Fruit fly (Drosophila melanogaster) whole organism, embryonic: ENCODE results near the gene CG43051.
A peak's percentile ranks its signal among the peaks of the same experiment; 100 is the strongest.

Experiments
- ATbp ChIP-seq: fragments of 200-800 bp; sonication (Bioruptor generic); optimal IDR thresholded peaks from 2 replicates; lab custom pipeline; 2017; ENCODE audit warnings: missing biosample characterization, mild to moderate bottlenecking, missing genetic modification characterization, missing genetic modification reagents
- Asciz ChIP-seq: fragments of 200-800 bp; sonication (Bioruptor generic); optimal IDR thresholded peaks from 2 replicates; lab custom pipeline; 2017; ENCODE audit warnings: missing biosample characterization, mild to moderate bottlenecking, missing genetic modification characterization, missing genetic modification reagents
- Atf3 ChIP-seq: fragments of 200-800 bp; sonication (Bioruptor generic); optimal IDR thresholded peaks from 3 replicates; lab custom pipeline; 2016; ENCODE audit warnings: missing biosample characterization, missing genetic modification characterization
- CG10565 ChIP-seq: fragments of 200-800 bp; sonication (Bioruptor generic); optimal IDR thresholded peaks from 3 replicates; lab custom pipeline; 2016; ENCODE audit warnings: missing biosample characterization, mild to moderate bottlenecking, missing genetic modification characterization
- CG11456 ChIP-seq: fragments of 200-800 bp; sonication (Bioruptor generic); IDR thresholded peaks from 3 replicates; pipeline ENCODE4 v1.3.6; 2022; ENCODE audit warnings: missing biosample characterization, missing genetic modification characterization
- CG12659 ChIP-seq: fragments of 200-800 bp; sonication (Bioruptor generic); optimal IDR thresholded peaks from 3 replicates; lab custom pipeline; 2017; ENCODE audit warnings: mild to moderate bottlenecking, missing biosample characterization, missing genetic modification reagents, missing genetic modification characterization
- CG14667 ChIP-seq: fragments of 200-800 bp; sonication (Bioruptor generic); IDR thresholded peaks from 2 replicates; pipeline ENCODE4 v1.3.6; 2022; ENCODE audit warnings: missing biosample characterization, missing genetic modification characterization
- CG14965 ChIP-seq: fragments of 200-800 bp; sonication (Bioruptor generic); optimal IDR thresholded peaks from 2 replicates; lab custom pipeline; 2016; ENCODE audit warnings: missing biosample characterization, missing genetic modification characterization, borderline replicate concordance
- CG15011 ChIP-seq: fragments of 200-800 bp; sonication (Bioruptor generic); optimal IDR thresholded peaks from 3 replicates; lab custom pipeline; 2018; ENCODE audit warnings: missing biosample characterization, mild to moderate bottlenecking, missing genetic modification characterization
- CG1529 ChIP-seq: fragments of 200-800 bp; sonication (Bioruptor generic); optimal IDR thresholded peaks from 3 replicates; lab custom pipeline; 2018; ENCODE audit warnings: missing biosample characterization, missing genetic modification characterization
- CG15696 ChIP-seq: fragments of 200-800 bp; sonication (Bioruptor generic); optimal IDR thresholded peaks from 2 replicates; lab custom pipeline; 2019; ENCODE audit warnings: missing biosample characterization, mild to moderate bottlenecking, missing genetic modification characterization, moderate library complexity
- CG17186 ChIP-seq: fragments of 200-800 bp; sonication (Bioruptor generic); optimal IDR thresholded peaks from 3 replicates; lab custom pipeline; 2017; ENCODE audit warnings: missing biosample characterization, missing genetic modification reagents, missing genetic modification characterization
- CG17328 ChIP-seq: fragments of 200-800 bp; sonication (Bioruptor generic); IDR thresholded peaks from 2 replicates; pipeline ENCODE4 v1.3.6; 2022; ENCODE audit warnings: missing biosample characterization, missing genetic modification characterization
- CG17829 ChIP-seq: fragments of 200-800 bp; optimal IDR thresholded peaks from 2 replicates; lab custom pipeline; 2019; ENCODE audit warnings: missing biosample characterization, mild to moderate bottlenecking, missing genetic modification characterization, moderate library complexity
- CG18011 ChIP-seq: fragments of 200-800 bp; sonication (Bioruptor generic); optimal IDR thresholded peaks from 2 replicates; lab custom pipeline; 2017; ENCODE audit warnings: missing biosample characterization, missing genetic modification characterization, mild to moderate bottlenecking, moderate library complexity, missing genotype
- CG18262 ChIP-seq: fragments of 200-800 bp; optimal IDR thresholded peaks from 3 replicates; lab custom pipeline; 2019; ENCODE audit warnings: missing biosample characterization, mild to moderate bottlenecking, missing genetic modification characterization, moderate library complexity
- CG18599 ChIP-seq: fragments of 200-800 bp; sonication (Bioruptor generic); optimal IDR thresholded peaks from 3 replicates; lab custom pipeline; 2017; ENCODE audit warnings: missing biosample characterization, missing genetic modification characterization, mild to moderate bottlenecking, moderate library complexity, missing genetic modification reagents
- CG2875 ChIP-seq: fragments of 200-800 bp; sonication (Bioruptor generic); optimal IDR thresholded peaks from 2 replicates; lab custom pipeline; 2017; ENCODE audit warnings: missing biosample characterization, mild to moderate bottlenecking, missing genetic modification characterization, missing genetic modification reagents
- CG2889 ChIP-seq: fragments of 200-800 bp; sonication (Bioruptor generic); IDR thresholded peaks from 3 replicates; pipeline ENCODE4 v1.3.6; 2022; ENCODE audit warnings: missing biosample characterization, missing genetic modification characterization
- CG30020 ChIP-seq: fragments of 200-800 bp; optimal IDR thresholded peaks from 2 replicates; lab custom pipeline; 2019; ENCODE audit warnings: missing biosample characterization, mild to moderate bottlenecking, missing genetic modification characterization, moderate library complexity
- CG30403 ChIP-seq: fragments of 200-800 bp; sonication (Bioruptor generic); optimal IDR thresholded peaks from 3 replicates; lab custom pipeline; 2016; ENCODE audit warnings: missing biosample characterization, missing genetic modification characterization
- CG32532 ChIP-seq: fragments of 200-800 bp; sonication (Bioruptor generic); IDR thresholded peaks from 2 replicates; pipeline ENCODE4 v1.3.6; 2022; ENCODE audit warnings: missing biosample characterization, missing genetic modification characterization
- CG4360 ChIP-seq: fragments of 200-800 bp; sonication (Bioruptor generic); IDR thresholded peaks from 2 replicates; pipeline ENCODE4 v1.3.6; 2022; ENCODE audit warnings: missing biosample characterization, missing genetic modification characterization
- CrebB ChIP-seq: fragments of 200-800 bp; sonication (Bioruptor generic); optimal IDR thresholded peaks from 3 replicates; lab custom pipeline; 2018; ENCODE audit warnings: missing biosample characterization, mild to moderate bottlenecking, missing genetic modification characterization
- Dll ChIP-seq: fragments of 200-800 bp; sonication (Bioruptor generic); IDR thresholded peaks from 4 replicates; pipeline ENCODE4 v1.3.6; 2022; ENCODE audit warnings: missing biosample characterization, missing genetic modification characterization; ENCODE audit not compliant: partially characterized antibody
- E2f2 ChIP-seq: fragments of 200-800 bp; sonication (Bioruptor generic); IDR thresholded peaks from 2 replicates; pipeline ENCODE4 v1.3.6; 2022; ENCODE audit warnings: missing biosample characterization, missing genetic modification characterization
- HLHmδ ChIP-seq: fragments of 200-800 bp; sonication (Bioruptor generic); optimal IDR thresholded peaks from 2 replicates; lab custom pipeline; 2018; ENCODE audit warnings: missing biosample characterization, mild to moderate bottlenecking, missing genetic modification characterization, moderate library complexity
- Neu2 ChIP-seq: fragments of 200-800 bp; sonication (Bioruptor generic); optimal IDR thresholded peaks from 3 replicates; lab custom pipeline; 2016; ENCODE audit warnings: missing biosample characterization, missing genetic modification characterization, borderline replicate concordance
- Nf-YC ChIP-seq: fragments of 200-800 bp; optimal IDR thresholded peaks from 3 replicates; lab custom pipeline; 2019; ENCODE audit warnings: missing biosample characterization, mild to moderate bottlenecking, missing genetic modification characterization, moderate library complexity
- NfI ChIP-seq: fragments of 200-800 bp; sonication (Bioruptor generic); optimal IDR thresholded peaks from 3 replicates; lab custom pipeline; 2018; ENCODE audit warnings: missing biosample characterization, mild to moderate bottlenecking, missing genetic modification characterization, moderate library complexity
- Oli ChIP-seq: fragments of 200-800 bp; sonication (Bioruptor generic); optimal IDR thresholded peaks from 2 replicates; lab custom pipeline; 2018; ENCODE audit warnings: missing biosample characterization, mild to moderate bottlenecking, missing genetic modification characterization, moderate library complexity
- Opbp ChIP-seq: fragments of 200-800 bp; sonication (Bioruptor generic); IDR thresholded peaks from 3 replicates; pipeline ENCODE4 v1.3.6; 2022; ENCODE audit warnings: missing biosample characterization, missing genetic modification characterization; ENCODE audit not compliant: partially characterized antibody
- Rfx ChIP-seq: fragments of 200-800 bp; sonication (Bioruptor generic); IDR thresholded peaks from 2 replicates; pipeline ENCODE4 v1.3.6; 2022; ENCODE audit warnings: missing biosample characterization, missing genetic modification characterization
- Rx ChIP-seq: fragments of 200-800 bp; sonication (Bioruptor generic); IDR thresholded peaks from 2 replicates; pipeline ENCODE4 v1.3.6; 2022; ENCODE audit warnings: missing biosample characterization, missing genetic modification characterization
- Sry-δ ChIP-seq: fragments of 200-800 bp; sonication (Bioruptor generic); optimal IDR thresholded peaks from 2 replicates; lab custom pipeline; 2016; ENCODE audit warnings: missing biosample characterization, missing genetic modification characterization
- Tbp ChIP-seq: fragments of >200 bp; optimal IDR thresholded peaks from 2 replicates; lab custom pipeline; 2018; ENCODE audit warnings: missing biosample characterization, missing genetic modification characterization
- al ChIP-seq: fragments of 200-800 bp; sonication (Bioruptor generic); IDR thresholded peaks from 2 replicates; pipeline ENCODE4 v1.3.6; 2022; ENCODE audit warnings: missing biosample characterization, missing genetic modification characterization
- az2 ChIP-seq: fragments of 200-800 bp; sonication (Bioruptor generic); optimal IDR thresholded peaks from 3 replicates; lab custom pipeline; 2016; ENCODE audit warnings: missing biosample characterization, missing genetic modification characterization
- br ChIP-seq: fragments of >200 bp; optimal IDR thresholded peaks from 2 replicates; lab custom pipeline; 2017
- caup ChIP-seq: fragments of 200-800 bp; sonication (Bioruptor generic); optimal IDR thresholded peaks from 3 replicates; lab custom pipeline; 2017; ENCODE audit warnings: missing biosample characterization, mild to moderate bottlenecking, missing genetic modification characterization, moderate library complexity; ENCODE audit not compliant: severe bottlenecking
- ftz-f1 ChIP-seq: fragments of 200-800 bp; sonication (Bioruptor generic); optimal IDR thresholded peaks from 2 replicates; lab custom pipeline; 2016; ENCODE audit warnings: missing biosample characterization, missing genetic modification characterization
- ham ChIP-seq: fragments of 200-800 bp; sonication (Bioruptor generic); IDR thresholded peaks from 2 replicates; pipeline ENCODE4 v1.3.6; 2022; ENCODE audit warnings: missing biosample characterization, missing genetic modification characterization
- hbn ChIP-seq: fragments of 200-800 bp; sonication (Bioruptor generic); IDR thresholded peaks from 2 replicates; pipeline ENCODE4 v1.3.6; 2022; ENCODE audit warnings: missing biosample characterization, missing genetic modification characterization; ENCODE audit not compliant: partially characterized antibody
- ken ChIP-seq: fragments of 200-800 bp; sonication (Bioruptor generic); IDR thresholded peaks from 3 replicates; pipeline ENCODE4 v1.3.6; 2022; ENCODE audit warnings: missing biosample characterization, missing genetic modification characterization
- nau ChIP-seq: fragments of 200-800 bp; sonication (Bioruptor generic); optimal IDR thresholded peaks from 3 replicates; lab custom pipeline; 2017; ENCODE audit warnings: missing biosample characterization, mild to moderate bottlenecking, missing genetic modification characterization, missing genetic modification reagents
- phol ChIP-seq: fragments of 200-800 bp; sonication (Bioruptor generic); optimal IDR thresholded peaks from 3 replicates; lab custom pipeline; 2018; ENCODE audit warnings: missing biosample characterization, mild to moderate bottlenecking, missing genetic modification characterization, moderate library complexity
- pita ChIP-seq: fragments of 200-800 bp; sonication (Bioruptor generic); optimal IDR thresholded peaks from 2 replicates; lab custom pipeline; 2017; ENCODE audit warnings: missing biosample characterization, mild to moderate bottlenecking, missing genetic modification characterization
- row ChIP-seq: fragments of 200-800 bp; sonication (Bioruptor generic); IDR thresholded peaks from 3 replicates; pipeline ENCODE4 v1.3.6; 2022; ENCODE audit warnings: missing biosample characterization, missing genetic modification characterization
- schlank ChIP-seq: fragments of 200-800 bp; sonication (Bioruptor generic); optimal IDR thresholded peaks from 2 replicates; lab custom pipeline; 2018; ENCODE audit warnings: missing biosample characterization, mild to moderate bottlenecking, missing genetic modification characterization
- slp2 ChIP-seq: fragments of 200-800 bp; sonication (Bioruptor generic); optimal IDR thresholded peaks from 2 replicates; lab custom pipeline; 2016; ENCODE audit warnings: missing biosample characterization, missing genetic modification characterization

CG43051 gene

DNA sequence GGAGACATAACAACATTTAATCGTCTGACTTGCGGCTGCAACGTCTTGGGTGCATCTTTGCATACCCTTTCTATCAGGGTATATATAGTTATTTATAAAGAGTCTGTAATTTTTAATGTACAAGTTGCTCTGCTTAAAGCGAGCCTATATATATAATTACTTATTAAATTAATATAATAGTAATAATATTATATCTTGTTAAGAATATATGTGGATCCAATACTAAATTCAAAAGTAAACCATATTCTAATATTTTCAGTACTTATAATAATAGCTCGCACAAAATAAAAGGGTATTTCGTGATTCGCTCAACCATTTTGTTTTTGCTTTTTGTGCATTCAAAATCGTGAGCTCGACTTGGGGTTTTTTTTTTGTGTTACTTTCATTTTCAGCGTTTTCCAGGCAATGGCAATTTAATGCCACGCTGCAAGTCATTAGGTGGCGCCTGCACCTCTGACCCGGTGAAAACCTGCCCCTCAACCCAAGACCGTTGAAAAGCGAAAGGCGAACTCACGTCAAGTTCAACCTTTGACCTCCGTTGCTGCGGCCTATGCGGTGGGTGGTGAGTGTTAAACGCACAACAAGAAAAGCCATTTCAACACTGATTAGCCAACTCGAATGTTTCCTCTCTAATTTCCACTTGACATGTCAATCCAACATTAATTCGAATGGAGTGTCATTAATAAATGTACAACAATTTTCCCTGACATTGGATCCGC, 21.7 kb upstream of the CG43051 start (continued):
- TF ChIP-seq ATbp (GFP tag; lab: Kevin White, UChicago), result no peak
- TF ChIP-seq br (lab: Kevin White, UChicago), result no peak
- TF ChIP-seq CG32532, result no peak
- 0 out of 3 replicates have a peak, but pooled peaks have one; percentile 21 for TF ChIP-seq row (GFP tag; lab: Robert Waterston, UW)
- peak; percentile 10 for TF ChIP-seq Oli (tag; lab: Kevin White, UChicago)
- no peak for TF ChIP-seq CG17186
- TF ChIP-seq Asciz (GFP tag; lab: Kevin White, UChicago), result no peak
- no peak for TF ChIP-seq CG15696 (tag; lab: Kevin White, UChicago)
- TF ChIP-seq NfI (GFP tag; lab: Kevin White, UChicago), result no peak
- no peak for TF ChIP-seq CG12659 (GFP tag; lab: Kevin White, UChicago)
- no peak for TF ChIP-seq ken
- no peak for TF ChIP-seq hbn (GFP tag; lab: Robert Waterston, UW)
- no peak for TF ChIP-seq CG15011
- TF ChIP-seq Rx (GFP tag; lab: Robert Waterston, UW), result no peak
- no peak for TF ChIP-seq Rfx (GFP tag; lab: Robert Waterston, UW)
- TF ChIP-seq CrebB (tag; lab: Kevin White, UChicago), result no peak
- no peak for TF ChIP-seq Atf3
- no peak for TF ChIP-seq slp2
- TF ChIP-seq CG11456 (GFP tag; lab: Robert Waterston, UW), result no peak
- no peak for TF ChIP-seq CG18011 (GFP tag; lab: Kevin White, UChicago)
- no peak for TF ChIP-seq CG30403 (GFP tag; lab: Kevin White, UChicago)
- TF ChIP-seq Opbp, result no peak
- TF ChIP-seq CG18262 (tag; lab: Kevin White, UChicago), result peak; percentile 44
- no peak for TF ChIP-seq CG2875 (GFP tag; lab: Kevin White, UChicago)
- TF ChIP-seq CG14667 (GFP tag; lab: Robert Waterston, UW), result no peak
- TF ChIP-seq Neu2 (GFP tag; lab: Kevin White, UChicago), result no peak
- no peak for TF ChIP-seq CG4360 (GFP tag; lab: Robert Waterston, UW)
- TF ChIP-seq HLHmδ, result no peak
- TF ChIP-seq al (GFP tag; lab: Robert Waterston, UW), result no peak
- no peak for TF ChIP-seq ham (GFP tag; lab: Robert Waterston, UW)
- TF ChIP-seq nau (GFP tag; lab: Kevin White, UChicago), result no peak
- no peak for TF ChIP-seq CG2889 (GFP tag; lab: Robert Waterston, UW)
- TF ChIP-seq pita (GFP tag; lab: Kevin White, UChicago), result no peak
- no peak for TF ChIP-seq CG30020 (tag; lab: Kevin White, UChicago)
- no peak for TF ChIP-seq Nf-YC (tag; lab: Kevin White, UChicago)
- TF ChIP-seq Dll (GFP tag; lab: Robert Waterston, UW), result no peak
- no peak for TF ChIP-seq CG14965 (GFP tag; lab: Kevin White, UChicago)
- no peak for TF ChIP-seq E2f2 (GFP tag; lab: Robert Waterston, UW)
- no peak for TF ChIP-seq caup (GFP tag; lab: Kevin White, UChicago)
- TF ChIP-seq CG17328 (GFP tag; lab: Robert Waterston, UW), result no peak
- TF ChIP-seq Sry-δ (GFP tag; lab: Kevin White, UChicago), result no peak
- TF ChIP-seq CG10565, result no peak
- TF ChIP-seq CG17829 (tag; lab: Kevin White, UChicago), result no peak
- no peak for TF ChIP-seq schlank (tag; lab: Kevin White, UChicago)
- TF ChIP-seq Tbp (GFP tag; lab: Kevin White, UChicago), result no peak
- TF ChIP-seq az2 (GFP tag; lab: Kevin White, UChicago), result no peak
- no peak for TF ChIP-seq CG18599
- no peak for TF ChIP-seq CG1529 (GFP tag; lab: Kevin White, UChicago)
- no peak for TF ChIP-seq ftz-f1 (GFP tag; lab: Kevin White, UChicago)
- TF ChIP-seq phol (tag; lab: Kevin White, UChicago), result peak; percentile 22
